Fruit fly (Drosophila melanogaster): ENCODE results near the gene Rala.

Gene Rala

dm6 chrX:3743891-3744491 is 24.6 kb upstream of the Rala start (continued):
- TF ChIP-seq CG2116 (GFP tag; optimal IDR thresholded peaks at IDR 0.05) = peak; percentile 49
- TF ChIP-seq MESR4 (GFP tag; optimal IDR thresholded peaks at IDR 0.05) = no peak
- TF ChIP-seq Gsc (GFP tag; IDR thresholded peaks at IDR 0.05) = peak; percentile 61
- TF ChIP-seq CG18476 (GFP tag; optimal IDR thresholded peaks at IDR 0.05) = peak; percentile 59
- TF ChIP-seq CG10654 (GFP tag; optimal IDR thresholded peaks at IDR 0.05) = peak; percentile 81
- TF ChIP-seq Awh (GFP tag; IDR thresholded peaks at IDR 0.05) = peak; percentile 49; the same call in 1 of the 2 replicates
- peak; percentile 49 for TF ChIP-seq CG13123 (GFP tag; optimal IDR thresholded peaks at IDR 0.05)
- TF ChIP-seq knrl (GFP tag; IDR thresholded peaks at IDR 0.05; ENCODE audit: partially characterized antibody) = no peak
- no peak for TF ChIP-seq CG16863 (GFP tag; optimal IDR thresholded peaks at IDR 0.05)
- TF ChIP-seq stc (GFP tag; IDR thresholded peaks at IDR 0.05) = peak; percentile 65
- TF ChIP-seq CG3163 (GFP tag; optimal IDR thresholded peaks at IDR 0.05) = no peak
- TF ChIP-seq cad (GFP tag; optimal IDR thresholded peaks at IDR 0.05) = no peak
- no peak for TF ChIP-seq NC2β (GFP tag; optimal IDR thresholded peaks at IDR 0.05)
- peak; percentile 76 for TF ChIP-seq crol (GFP tag; IDR thresholded peaks at IDR 0.05)
- TF ChIP-seq bigmax (GFP tag; optimal IDR thresholded peaks at IDR 0.05) = no peak
- peak; percentile 78 for TF ChIP-seq CG16815 (GFP tag; optimal IDR thresholded peaks at IDR 0.05)
- peak; percentile 80 for TF ChIP-seq CG15601 (tag; optimal IDR thresholded peaks at IDR 0.05)
- TF ChIP-seq CG30431 (GFP tag; optimal IDR thresholded peaks at IDR 0.05) = peak; percentile 68
- peak in 1 of 2 experiments; percentile 81 for TF ChIP-seq dpn (GFP tag; optimal IDR thresholded peaks at IDR 0.05)
- TF ChIP-seq fu2 (GFP tag; optimal IDR thresholded peaks at IDR 0.05) = no peak
- TF ChIP-seq abd-A (tag; optimal IDR thresholded peaks at IDR 0.05) = peak; percentile 74
- peak; percentile 85 for TF ChIP-seq Hr3 (GFP tag; optimal IDR thresholded peaks at IDR 0.05)
- no peak for TF ChIP-seq zen2 (GFP tag; IDR thresholded peaks at IDR 0.05; ENCODE audit: partially characterized antibody)
- TF ChIP-seq Trl (optimal IDR thresholded peaks at IDR 0.05) = peak in 1 of 2 experiments; percentile 8
- no peak for TF ChIP-seq Trl (GFP tag; optimal IDR thresholded peaks at IDR 0.05)
- no peak for TF ChIP-seq CG8944 (GFP tag; optimal IDR thresholded peaks at IDR 0.05)
- TF ChIP-seq CG12391 (tag; optimal IDR thresholded peaks at IDR 0.05) = peak; percentile 89
- no peak for TF ChIP-seq p53 (GFP tag; optimal IDR thresholded peaks at IDR 0.05)
- TF ChIP-seq aop (GFP tag; IDR thresholded peaks at IDR 0.05) = peak; percentile 47; the same call in 1 of the 2 replicates
- no peak for TF ChIP-seq Dref (GFP tag; IDR thresholded peaks at IDR 0.05)
- peak; percentile 45; the same call in 1 of the 2 replicates for TF ChIP-seq sob (GFP tag; IDR thresholded peaks at IDR 0.05)
- peak; percentile 88 for TF ChIP-seq Dek (tag; optimal IDR thresholded peaks at IDR 0.05)
- no peak for TF ChIP-seq repo (GFP tag; optimal IDR thresholded peaks at IDR 0.05)
- peak; percentile 68 for TF ChIP-seq ara (GFP tag; IDR thresholded peaks at IDR 0.05)
- TF ChIP-seq btn (GFP tag; optimal IDR thresholded peaks at IDR 0.05) = no peak
- TF ChIP-seq Mes4 (GFP tag; optimal IDR thresholded peaks at IDR 0.05) = no peak
- TF ChIP-seq CG10979 (tag; optimal IDR thresholded peaks at IDR 0.05) = peak; percentile 87
- TF ChIP-seq ken (GFP tag; IDR thresholded peaks at IDR 0.05) = peak; percentile 36; the same call in 2 of the 3 replicates
- TF ChIP-seq CG13424 (tag; optimal IDR thresholded peaks at IDR 0.05) = peak; percentile 94
- TF ChIP-seq CG14965 (GFP tag; optimal IDR thresholded peaks at IDR 0.05; ENCODE audit: borderline replicate concordance) = no peak
- TF ChIP-seq da (GFP tag; optimal IDR thresholded peaks at IDR 0.05) = no peak
- TF ChIP-seq CG31388 (GFP tag; optimal IDR thresholded peaks at IDR 0.05) = peak; percentile 51
- peak; percentile 34; the same call in 1 of the 2 replicates for TF ChIP-seq MBD-R2 (GFP tag; IDR thresholded peaks at IDR 0.05)
- TF ChIP-seq CG6689 (GFP tag; IDR thresholded peaks at IDR 0.05) = peak; percentile 86
- TF ChIP-seq Abd-B (GFP tag; optimal IDR thresholded peaks at IDR 0.05) = peak; percentile 75
- TF ChIP-seq az2 (GFP tag; optimal IDR thresholded peaks at IDR 0.05) = peak; percentile 77
- no peak for TF ChIP-seq lbe (GFP tag; optimal IDR thresholded peaks at IDR 0.05)
- TF ChIP-seq CG7357 (GFP tag; IDR thresholded peaks at IDR 0.05) = peak; percentile 73
- TF ChIP-seq Hmx (GFP tag; optimal IDR thresholded peaks at IDR 0.05) = no peak
- peak; percentile 57 for TF ChIP-seq ap (GFP tag; IDR thresholded peaks at IDR 0.05)
- peak; percentile 91 for TF ChIP-seq CG9437 (GFP tag; optimal IDR thresholded peaks at IDR 0.05)
